Worm (Caenorhabditis elegans): Measurements from ENCODE around the gene F41G3.19.

- TF ChIP-seq ets-7 (tag; optimal IDR thresholded peaks at IDR 0.05) (no peak), scrt-1 (GFP tag; IDR thresholded peaks at IDR 0.05) (no peak), ama-1 (optimal IDR thresholded peaks at IDR 0.05) (no peak), pes-1 (GFP tag; IDR thresholded peaks at IDR 0.05) (no peak), tbx-11 (GFP tag; IDR thresholded peaks at IDR 0.05) (no peak), ceh-36 (tag; optimal IDR thresholded peaks at IDR 0.05) (no peak), sea-1 (GFP tag; conservative IDR thresholded peaks at IDR 0.05) (no peak)
Observed at ce11 chrII:6750929-6751328, 998 bp downstream of the F41G3.19 start, which contains the start of gene F41G3.20.
